Worm (Caenorhabditis elegans) whole organism, L2 larva: ENCODE data around the gene rpl-10.

Source experiments
- ZK546.5 ChIP-seq: sonication (generic microtip); optimal IDR thresholded peaks from 2 replicates; lab custom pipeline; 2017; ENCODE audit warnings: missing biosample characterization, missing genetic modification characterization
- ceh-16 ChIP-seq: fragments of 150-350 bp; optimal IDR thresholded peaks from 2 replicates; lab custom pipeline; 2014; ENCODE audit warnings: missing biosample characterization, missing genetic modification characterization
- fos-1 ChIP-seq: fragments of 150-350 bp; optimal IDR thresholded peaks from 2 replicates; lab custom pipeline; 2014; ENCODE audit warnings: missing biosample characterization, missing genetic modification characterization
- lin-39 ChIP-seq: fragments of 150-350 bp; optimal IDR thresholded peaks from 2 replicates; lab custom pipeline; 2014; ENCODE audit warnings: missing biosample characterization, missing genetic modification reagents, missing genetic modification characterization
- mdl-1 ChIP-seq, 2 experiments: fragments of 150-350 bp in 1 of 2; sonication (generic microtip) in 1 of 2; optimal IDR thresholded peaks; 2 replicates each; lab custom pipeline; 2017; ENCODE audit warnings: missing biosample characterization in 2 of 2, missing genetic modification characterization in 2 of 2
- nhr-11 ChIP-seq: fragments of 150-350 bp; optimal IDR thresholded peaks from 2 replicates; lab custom pipeline; 2014; ENCODE audit warnings: missing biosample characterization, missing genetic modification characterization
- nhr-12 ChIP-seq: fragments of 150-350 bp; optimal IDR thresholded peaks from 2 replicates; lab custom pipeline; 2014; ENCODE audit warnings: missing biosample characterization, missing genetic modification characterization
- nhr-237 ChIP-seq: fragments of 150-350 bp; optimal IDR thresholded peaks from 2 replicates; lab custom pipeline; 2014; ENCODE audit warnings: missing biosample characterization, missing genetic modification characterization
- snpc-4 ChIP-seq: fragments of 150-350 bp; optimal IDR thresholded peaks from 2 replicates; lab custom pipeline; 2014; ENCODE audit warnings: missing biosample characterization, missing genetic modification characterization
- ztf-1 ChIP-seq: fragments of 200-800 bp; sonication (Bioruptor generic); conservative IDR thresholded peaks from 2 replicates; pipeline ENCODE4 v1.3.6; 2022; ENCODE audit warnings: missing genetic modification characterization, missing compliant biosample characterization
- ztf-11 ChIP-seq: sonication (generic microtip); optimal IDR thresholded peaks from 2 replicates; lab custom pipeline; 2017; ENCODE audit warnings: missing biosample characterization, missing genetic modification characterization
- ztf-4 ChIP-seq: fragments of 150-350 bp; optimal IDR thresholded peaks from 2 replicates; lab custom pipeline; 2014; ENCODE audit warnings: missing biosample characterization, missing genetic modification characterization

DNA sequence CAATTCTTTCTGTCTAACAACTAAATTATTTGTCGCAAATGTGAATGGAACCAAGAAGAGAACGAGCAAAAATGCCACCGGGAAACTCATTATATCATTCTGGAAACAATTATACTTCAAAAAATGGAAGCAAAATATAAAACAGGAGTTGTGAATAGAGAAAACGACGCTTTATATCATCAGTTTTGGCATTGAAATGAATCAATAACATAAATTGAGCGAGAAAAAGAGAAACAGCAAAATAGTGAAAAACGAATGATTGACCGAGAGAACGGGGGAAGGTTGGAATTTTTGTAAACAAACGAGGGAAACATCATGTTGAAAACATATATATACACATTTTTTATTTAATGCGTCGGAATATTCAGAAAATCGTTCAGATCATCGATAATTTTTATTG lies 6.9 kb upstream of the rpl-10 start, which contains the start of gene ctns-1:
- TF ChIP-seq snpc-4 (tag; lab: Kevin White, UChicago) (no peak), ztf-1 (GFP tag; lab: Robert Waterston, UW) (no peak), ceh-16 (no peak), nhr-11 (tag; lab: Kevin White, UChicago) (no peak), mdl-1 (tag; optimal IDR thresholded peaks at IDR 0.05; lab: Kevin White, UChicago) (no peak), nhr-237 (tag; lab: Kevin White, UChicago) (no peak), lin-39 (no peak), ztf-4 (tag; lab: Kevin White, UChicago) (no peak), ZK546.5 (tag; lab: Kevin White, UChicago) (no peak), nhr-12 (tag; lab: Kevin White, UChicago) (no peak), fos-1 (tag; lab: Kevin White, UChicago) (no peak), ztf-11 (tag; lab: Kevin White, UChicago) (no peak)
